Fruit fly (Drosophila melanogaster) whole organism, pupa: ENCODE data around the gene Hira.

Source experiments
- CG10348 ChIP-seq: fragments of 200-800 bp; sonication (Bioruptor generic); IDR thresholded peaks from 2 replicates; pipeline ENCODE4 v1.3.6; 2022; ENCODE audit warnings: missing biosample characterization, missing genetic modification characterization
- CG12605 ChIP-seq: fragments of 200-800 bp; sonication (Bioruptor generic); IDR thresholded peaks from 2 replicates; pipeline ENCODE4 v1.3.6; 2022; ENCODE audit warnings: missing biosample characterization, missing genetic modification characterization
- CG13204 ChIP-seq: fragments of 200-800 bp; sonication (Bioruptor generic); optimal IDR thresholded peaks from 2 replicates; lab custom pipeline; 2018; ENCODE audit warnings: missing biosample characterization, mild to moderate bottlenecking, missing genetic modification characterization, moderate library complexity
- CG14655 ChIP-seq: fragments of 200-800 bp; sonication (Bioruptor generic); optimal IDR thresholded peaks from 3 replicates; lab custom pipeline; 2017; ENCODE audit warnings: mild to moderate bottlenecking, missing biosample characterization, missing genetic modification reagents, missing genetic modification characterization
- CG15710 ChIP-seq: fragments of 200-800 bp; sonication (Bioruptor generic); optimal IDR thresholded peaks from 2 replicates; lab custom pipeline; 2018; ENCODE audit warnings: missing biosample characterization, mild to moderate bottlenecking, missing genetic modification characterization, moderate library complexity
- CG17806 ChIP-seq: fragments of 200-800 bp; sonication (Bioruptor generic); optimal IDR thresholded peaks from 2 replicates; lab custom pipeline; 2018; ENCODE audit warnings: missing biosample characterization, mild to moderate bottlenecking, missing genetic modification characterization, moderate library complexity
- CG32121 ChIP-seq: fragments of 200-800 bp; sonication (Bioruptor generic); IDR thresholded peaks from 2 replicates; pipeline ENCODE4 v1.3.6; 2022; ENCODE audit warnings: missing biosample characterization, missing genetic modification characterization
- CG34367 ChIP-seq: fragments of 200-800 bp; sonication (Bioruptor generic); optimal IDR thresholded peaks from 2 replicates; lab custom pipeline; 2018; ENCODE audit warnings: missing biosample characterization, mild to moderate bottlenecking, missing genetic modification characterization
- CG4496 ChIP-seq: fragments of 200-800 bp; sonication (Bioruptor generic); IDR thresholded peaks from 3 replicates; pipeline ENCODE4 v1.3.6; 2022; ENCODE audit warnings: missing biosample characterization, missing genetic modification characterization
- CG8159 ChIP-seq: fragments of 200-800 bp; sonication (Bioruptor generic); optimal IDR thresholded peaks from 3 replicates; lab custom pipeline; 2018; ENCODE audit warnings: missing biosample characterization, mild to moderate bottlenecking, missing genetic modification characterization, moderate library complexity
- CG8301 ChIP-seq: fragments of 200-800 bp; sonication (Bioruptor generic); optimal IDR thresholded peaks from 2 replicates; lab custom pipeline; 2018; ENCODE audit warnings: missing biosample characterization, mild to moderate bottlenecking, missing genetic modification characterization
- CG9948 ChIP-seq: fragments of 200-800 bp; sonication (Bioruptor generic); optimal IDR thresholded peaks from 2 replicates; lab custom pipeline; 2018; ENCODE audit warnings: missing biosample characterization, mild to moderate bottlenecking, missing genetic modification characterization, moderate library complexity
- D1 ChIP-seq: fragments of 200-800 bp; sonication (Bioruptor generic); optimal IDR thresholded peaks from 2 replicates; lab custom pipeline; 2018; ENCODE audit warnings: missing biosample characterization, mild to moderate bottlenecking, missing genetic modification characterization, moderate library complexity
- EcR ChIP-seq: fragments of 200-800 bp; sonication (Bioruptor generic); optimal IDR thresholded peaks from 3 replicates; lab custom pipeline; 2019; ENCODE audit warnings: missing biosample characterization, missing genetic modification characterization, mild to moderate bottlenecking, moderate library complexity, missing genetic modification reagents
- Ets98B ChIP-seq: fragments of 200-800 bp; sonication (Bioruptor generic); IDR thresholded peaks from 2 replicates; pipeline ENCODE4 v1.3.6; 2022; ENCODE audit warnings: missing biosample characterization, missing genetic modification characterization
- Pif1A ChIP-seq: fragments of 200-800 bp; sonication (Bioruptor generic); optimal IDR thresholded peaks from 3 replicates; lab custom pipeline; 2016; ENCODE audit warnings: missing biosample characterization, missing genetic modification characterization
- Pif1B ChIP-seq: fragments of 200-800 bp; sonication (Bioruptor generic); optimal IDR thresholded peaks from 3 replicates; lab custom pipeline; 2016; ENCODE audit warnings: missing biosample characterization, missing genetic modification characterization
- Snoo ChIP-seq: fragments of 200-800 bp; sonication (Bioruptor generic); optimal IDR thresholded peaks from 3 replicates; lab custom pipeline; 2017; ENCODE audit warnings: missing biosample characterization, mild to moderate bottlenecking, missing genetic modification characterization, inconsistent platforms
- fd96Ca ChIP-seq: fragments of 200-800 bp; sonication (Bioruptor generic); IDR thresholded peaks from 3 replicates; pipeline ENCODE4 v1.3.6; 2022; ENCODE audit warnings: missing biosample characterization, missing genetic modification characterization
- gl ChIP-seq: fragments of 200-800 bp; sonication (Bioruptor generic); optimal IDR thresholded peaks from 2 replicates; lab custom pipeline; 2018; ENCODE audit warnings: missing biosample characterization, mild to moderate bottlenecking, missing genetic modification characterization
- rn ChIP-seq: fragments of 200-800 bp; sonication (Bioruptor generic); IDR thresholded peaks from 2 replicates; pipeline ENCODE4 v1.3.6; 2022; ENCODE audit warnings: missing biosample characterization, missing genetic modification characterization

The Hira gene

DNA sequence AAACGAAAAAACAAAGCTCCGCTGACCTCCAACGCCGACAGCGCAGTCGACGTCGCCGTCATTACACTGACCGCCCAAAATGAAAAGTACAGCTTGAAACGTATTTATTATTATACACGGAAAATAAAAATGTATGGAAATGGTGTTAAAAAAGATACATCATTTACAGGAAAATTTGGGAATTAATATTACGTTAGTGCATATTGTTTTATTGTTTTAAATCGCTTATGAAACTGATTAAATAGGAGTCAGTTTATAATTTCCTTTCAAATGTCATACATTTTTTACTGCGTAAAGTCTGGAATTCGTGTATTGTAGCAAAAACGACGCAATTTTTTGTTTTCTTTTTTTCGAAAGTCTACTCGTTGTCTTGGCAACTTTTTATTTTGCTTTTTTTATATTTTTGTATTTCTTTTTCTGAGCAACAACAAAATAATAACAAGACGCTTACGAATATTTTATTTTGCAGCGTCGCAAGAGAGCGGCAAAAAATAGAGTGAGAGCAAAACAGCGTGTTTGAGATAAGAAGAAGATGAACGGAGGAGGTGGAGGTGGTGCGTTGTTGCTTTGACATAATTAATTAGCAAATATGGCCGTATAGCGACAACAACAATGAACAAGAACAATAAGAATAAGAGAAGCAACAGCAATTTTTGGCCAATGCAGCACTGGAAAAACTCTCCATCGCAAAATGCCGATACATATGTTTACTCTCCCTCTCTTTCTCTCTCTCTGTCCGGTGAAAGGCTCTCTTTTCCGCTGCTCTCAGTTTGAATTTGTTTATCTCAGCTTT lies 29.8 kb upstream of the Hira start:
- TF ChIP-seq CG10348 (GFP tag; lab: Robert Waterston, UW) = 0 out of 2 replicates have a peak, but pooled peaks have one; percentile 28
- TF ChIP-seq CG8301 (tag; lab: Kevin White, UChicago) = peak; percentile 75
- peak; percentile 85 for TF ChIP-seq Pif1B (GFP tag; lab: Kevin White, UChicago)
- peak; percentile 96 for TF ChIP-seq gl
- TF ChIP-seq CG15710 (tag; lab: Kevin White, UChicago) = peak; percentile 85
- peak; percentile 88 for TF ChIP-seq CG34367 (tag; lab: Kevin White, UChicago)
- no peak; the same call in 2 of the 3 replicates for TF ChIP-seq fd96Ca (GFP tag; lab: Robert Waterston, UW)
- TF ChIP-seq Pif1A (GFP tag; lab: Kevin White, UChicago) = peak; percentile 88
- peak; percentile 82; the same call in 2 of the 3 replicates for TF ChIP-seq CG4496 (GFP tag; lab: Robert Waterston, UW)
- peak; percentile 90 for TF ChIP-seq CG8159 (tag; lab: Kevin White, UChicago)
- peak; percentile 94 for TF ChIP-seq CG12605 (GFP tag; lab: Robert Waterston, UW)
- peak; percentile 85 for TF ChIP-seq CG9948 (tag; lab: Kevin White, UChicago)
- peak; percentile 82 for TF ChIP-seq CG17806 (tag; lab: Kevin White, UChicago)
- peak; percentile 1 for TF ChIP-seq EcR
- TF ChIP-seq CG32121 = peak; percentile 79
- peak; percentile 80 for TF ChIP-seq CG14655 (GFP tag; lab: Kevin White, UChicago)
- TF ChIP-seq D1 (tag; lab: Kevin White, UChicago) = peak; percentile 87
- peak; percentile 83 for TF ChIP-seq Snoo (tag; lab: Kevin White, UChicago)
- TF ChIP-seq CG13204 (GFP tag; lab: Kevin White, UChicago) = peak; percentile 85
- TF ChIP-seq rn (GFP tag; lab: Robert Waterston, UW) = no peak
- peak; percentile 71; the same call in 1 of the 2 replicates for TF ChIP-seq Ets98B (GFP tag; lab: Robert Waterston, UW)
- TF ChIP-seq, all 21 proteins: peak for 19

DNA sequence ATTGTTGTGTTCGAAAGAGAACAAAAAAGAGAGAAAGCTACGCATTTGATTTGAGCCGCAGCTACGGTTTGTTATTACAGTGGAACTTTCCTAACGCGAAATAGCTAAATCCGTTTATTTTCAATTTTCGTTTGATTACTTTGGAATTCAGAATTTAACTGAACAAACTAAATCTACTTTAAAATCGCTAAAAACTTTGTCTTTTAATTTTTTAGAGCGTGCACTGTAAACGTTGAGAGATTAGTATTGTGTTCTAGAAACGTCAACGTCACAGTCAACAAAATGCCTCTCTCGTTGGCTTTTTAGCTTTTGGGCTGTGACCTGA lies 29.2 kb upstream of the Hira start:
- TF ChIP-seq rn (GFP tag; lab: Robert Waterston, UW) = peak; percentile 49; the same call in 1 of the 2 replicates
- no peak for TF ChIP-seq EcR
- no peak for TF ChIP-seq CG13204 (GFP tag; lab: Kevin White, UChicago)
- TF ChIP-seq CG17806 (tag; lab: Kevin White, UChicago) = peak; percentile 51
- TF ChIP-seq CG8301 (tag; lab: Kevin White, UChicago) = peak; percentile 67
- TF ChIP-seq CG4496 (GFP tag; lab: Robert Waterston, UW) = peak; percentile 86
- TF ChIP-seq fd96Ca (GFP tag; lab: Robert Waterston, UW) = peak; percentile 73
- TF ChIP-seq CG14655 (GFP tag; lab: Kevin White, UChicago) = peak; percentile 65
- peak; percentile 74 for TF ChIP-seq CG12605 (GFP tag; lab: Robert Waterston, UW)
- TF ChIP-seq Pif1B (GFP tag; lab: Kevin White, UChicago) = no peak
- TF ChIP-seq D1 (tag; lab: Kevin White, UChicago) = no peak
- peak; percentile 48 for TF ChIP-seq Pif1A (GFP tag; lab: Kevin White, UChicago)
- peak; percentile 45 for TF ChIP-seq Snoo (tag; lab: Kevin White, UChicago)
- peak; percentile 87 for TF ChIP-seq Ets98B (GFP tag; lab: Robert Waterston, UW)
- peak; percentile 86 for TF ChIP-seq CG32121
- TF ChIP-seq CG9948 (tag; lab: Kevin White, UChicago) = peak; percentile 25
- TF ChIP-seq CG8159 (tag; lab: Kevin White, UChicago) = peak; percentile 23
- TF ChIP-seq CG34367 (tag; lab: Kevin White, UChicago) = peak; percentile 46
- no peak for TF ChIP-seq gl
- TF ChIP-seq CG10348 (GFP tag; lab: Robert Waterston, UW) = no peak
- peak; percentile 33 for TF ChIP-seq CG15710 (tag; lab: Kevin White, UChicago)

DNA sequence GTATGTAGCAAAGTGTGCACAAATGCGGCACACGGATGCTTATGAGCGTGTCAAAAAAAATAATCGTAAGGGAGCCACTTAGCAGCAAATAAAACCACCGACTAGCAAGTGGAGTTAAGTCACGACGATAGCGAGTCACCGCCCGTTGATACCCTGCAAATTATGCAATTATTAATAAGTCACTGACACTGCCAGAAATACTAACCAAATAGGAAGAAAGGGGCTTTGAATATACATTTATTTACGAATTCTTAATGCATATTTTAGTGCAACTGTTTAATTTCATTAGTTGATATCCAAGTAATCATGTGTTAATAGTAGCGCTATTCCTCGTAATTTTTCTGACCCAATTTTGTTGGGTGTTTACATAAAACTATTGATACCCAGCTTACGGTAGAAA lies 28.5 kb upstream of the Hira start:
- no peak for TF ChIP-seq CG9948 (tag; lab: Kevin White, UChicago)
- no peak for TF ChIP-seq CG8301 (tag; lab: Kevin White, UChicago)
- peak; percentile 17; the same call in 1 of the 2 replicates for TF ChIP-seq Ets98B (GFP tag; lab: Robert Waterston, UW)
- 0 out of 2 replicates have a peak, but pooled peaks have one; percentile 31 for TF ChIP-seq CG32121

DNA sequence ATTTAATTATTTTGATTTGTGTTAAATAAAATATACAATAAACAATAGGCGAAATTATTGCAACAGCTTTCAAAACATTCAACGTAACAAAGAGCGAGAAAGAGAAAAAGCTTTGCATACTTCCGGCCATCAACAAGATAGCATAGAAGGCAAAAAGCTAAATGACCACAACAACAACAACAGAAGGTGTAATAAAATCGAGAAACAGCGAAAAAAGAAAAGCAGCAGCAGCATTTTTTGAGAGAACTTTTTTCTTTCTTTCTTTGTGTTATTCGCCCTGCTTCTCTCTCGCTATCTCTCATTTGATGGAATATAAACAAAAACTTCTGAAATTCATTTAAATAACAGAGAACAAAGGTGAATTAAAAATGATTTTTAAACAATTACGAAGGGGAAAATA lies 27.7 kb upstream of the Hira start:
- TF ChIP-seq Pif1B (GFP tag; lab: Kevin White, UChicago) (no peak), CG34367 (tag; lab: Kevin White, UChicago) (no peak)

- TF ChIP-seq CG13204 (GFP tag; lab: Kevin White, UChicago) (peak; percentile 40), CG32121 (no peak), D1 (tag; lab: Kevin White, UChicago) (no peak), CG10348 (GFP tag; lab: Robert Waterston, UW) (no peak), CG34367 (tag; lab: Kevin White, UChicago) (peak; percentile 23), gl (peak; percentile 58), CG8159 (tag; lab: Kevin White, UChicago) (peak; percentile 44), Pif1A (GFP tag; lab: Kevin White, UChicago) (no peak), CG9948 (tag; lab: Kevin White, UChicago) (no peak), Ets98B (GFP tag; lab: Robert Waterston, UW) (peak; percentile 50; the same call in 1 of the 2 replicates), Pif1B (GFP tag; lab: Kevin White, UChicago) (no peak), CG17806 (tag; lab: Kevin White, UChicago) (peak; percentile 14), Snoo (tag; lab: Kevin White, UChicago) (peak; percentile 0), CG8301 (tag; lab: Kevin White, UChicago) (no peak), CG4496 (GFP tag; lab: Robert Waterston, UW) (peak; percentile 72), CG15710 (tag; lab: Kevin White, UChicago) (peak; percentile 23), fd96Ca (GFP tag; lab: Robert Waterston, UW) (no peak), rn (GFP tag; lab: Robert Waterston, UW) (no peak), EcR (no peak), CG14655 (GFP tag; lab: Kevin White, UChicago) (peak; percentile 22), CG12605 (GFP tag; lab: Robert Waterston, UW) (peak; percentile 70)
Measured at dm6 chrX:7694868-7695267, 27.1 kb upstream of the Hira start.
